Worm (Caenorhabditis elegans) whole organism, young adult: ENCODE data around the gene E04F6.15.

ENCODE experiments used
- Y95B8A.8 ChIP-seq: fragments of 200-800 bp; sonication (Bioruptor generic); IDR thresholded peaks from 2 replicates; pipeline ENCODE4 v1.3.6; 2022; ENCODE audit warnings: missing genetic modification reagents, missing genetic modification characterization, missing compliant biosample characterization
- athp-1 ChIP-seq: sonication (generic microtip); optimal IDR thresholded peaks from 2 replicates; lab custom pipeline; 2017; ENCODE audit warnings: mild to moderate bottlenecking, missing genetic modification characterization, missing compliant biosample characterization
- bed-1 ChIP-seq: fragments of 200-800 bp; sonication (Bioruptor generic); IDR thresholded peaks from 2 replicates; pipeline ENCODE4 v1.3.6; 2022; ENCODE audit warnings: missing genetic modification reagents, missing genetic modification characterization, missing compliant biosample characterization
- dpff-1 ChIP-seq: sonication (generic microtip); optimal IDR thresholded peaks from 2 replicates; lab custom pipeline; 2017; ENCODE audit warnings: mild to moderate bottlenecking, missing genetic modification characterization, missing compliant biosample characterization
- ekl-4 ChIP-seq: fragments of 200-800 bp; sonication (Bioruptor generic); IDR thresholded peaks from 2 replicates; pipeline ENCODE4 v1.3.6; 2022; ENCODE audit warnings: missing genetic modification reagents, missing genetic modification characterization, missing compliant biosample characterization
- hlh-12 ChIP-seq: sonication (generic microtip); optimal IDR thresholded peaks from 2 replicates; lab custom pipeline; 2016; ENCODE audit warnings: missing genetic modification characterization, missing compliant biosample characterization
- nfyb-1 ChIP-seq: fragments of 200-800 bp; sonication (Bioruptor generic); IDR thresholded peaks from 2 replicates; pipeline ENCODE4 v1.3.6; 2022; ENCODE audit warnings: missing genetic modification reagents, missing genetic modification characterization, missing compliant biosample characterization
- nhr-90 ChIP-seq: sonication (generic microtip); optimal IDR thresholded peaks from 2 replicates; lab custom pipeline; 2016; ENCODE audit warnings: missing genotype, mild to moderate bottlenecking, missing genetic modification characterization, missing compliant biosample characterization
- tbp1 ChIP-seq: fragments of 200-800 bp; sonication (Bioruptor generic); optimal IDR thresholded peaks from 2 replicates; lab custom pipeline; 2018; ENCODE audit warnings: mild to moderate bottlenecking, missing genetic modification characterization, missing compliant biosample characterization
- unc-62 ChIP-seq: fragments of 150-350 bp; optimal IDR thresholded peaks from 2 replicates; lab custom pipeline; 2014; ENCODE audit warnings: missing biosample characterization, missing genetic modification reagents, missing genetic modification characterization

- TF ChIP-seq athp-1 (tag; lab: Kevin White, UChicago) (no peak), nhr-90 (tag; lab: Kevin White, UChicago) (no peak), ekl-4 (GFP tag; lab: Robert Waterston, UW) (no peak), Y95B8A.8 (no peak), dpff-1 (no peak), unc-62 (GFP tag; lab: Kevin White, UChicago) (no peak), tbp1 (GFP tag; lab: Kevin White, UChicago) (no peak), bed-1 (no peak), hlh-12 (tag; lab: Kevin White, UChicago) (no peak), nfyb-1 (GFP tag; lab: Robert Waterston, UW) (no peak)
Measured at ce11 chrII:7187110-7187509, 23.0 kb downstream of the E04F6.15 start, which contains the start of gene C27H5.6.
